Fruit fly (Drosophila melanogaster) whole organism, prepupa: Measurements from ENCODE around the gene Polr2B.

ENCODE experiments used
- CG11294 ChIP-seq: fragments of 200-800 bp; sonication (Bioruptor generic); IDR thresholded peaks from 2 replicates; pipeline ENCODE4 v1.3.6; 2022; ENCODE audit warnings: missing biosample characterization, missing genetic modification characterization
- CG11762 ChIP-seq: fragments of 200-800 bp; sonication (Bioruptor generic); optimal IDR thresholded peaks from 3 replicates; lab custom pipeline; 2016; ENCODE audit warnings: missing biosample characterization, missing genetic modification characterization; ENCODE audit not compliant: insufficient read depth
- CG8632 ChIP-seq: fragments of 200-800 bp; sonication (Bioruptor generic); optimal IDR thresholded peaks from 3 replicates; lab custom pipeline; 2016; ENCODE audit warnings: missing biosample characterization, missing genetic modification characterization
- Eip78C ChIP-seq: fragments of 200-800 bp; sonication (Bioruptor generic); peaks from one replicate; lab custom pipeline; 2016; ENCODE audit warnings: missing biosample characterization, missing genetic modification characterization
- Eip93F ChIP-seq: fragments of 200-800 bp; sonication (Bioruptor generic); optimal IDR thresholded peaks from 2 replicates; lab custom pipeline; 2016; ENCODE audit warnings: missing biosample characterization, mild to moderate bottlenecking, missing genetic modification characterization

DNA sequence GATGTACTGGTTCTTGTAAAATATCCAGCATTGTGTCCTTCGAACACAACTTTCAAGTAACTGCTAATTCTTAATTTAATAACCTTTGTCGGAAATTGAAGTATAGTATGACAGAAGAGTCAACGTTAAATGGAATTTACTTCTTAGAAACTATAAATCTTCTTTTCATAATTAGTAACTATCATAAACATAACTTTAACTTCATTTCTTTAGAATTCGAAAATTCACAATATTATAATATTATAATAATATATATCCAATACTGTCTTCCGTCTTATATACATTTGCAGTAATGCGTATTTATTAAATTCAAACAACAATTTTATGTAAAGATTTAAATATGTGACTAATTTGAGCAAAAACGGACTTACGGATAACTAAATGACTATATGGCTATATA is 28.1 kb downstream of the Polr2B start, which contains the start of gene Recs1:
- TF ChIP-seq CG11294 (GFP tag; lab: Robert Waterston, UW) (no peak), CG8632 (GFP tag; lab: Kevin White, UChicago) (no peak), Eip78C (GFP tag; lab: Kevin White, UChicago) (no peak), Eip93F (no peak), CG11762 (GFP tag; lab: Kevin White, UChicago) (no peak)
